Worm (Caenorhabditis elegans): ENCODE data around the gene ncx-10.

DNA sequence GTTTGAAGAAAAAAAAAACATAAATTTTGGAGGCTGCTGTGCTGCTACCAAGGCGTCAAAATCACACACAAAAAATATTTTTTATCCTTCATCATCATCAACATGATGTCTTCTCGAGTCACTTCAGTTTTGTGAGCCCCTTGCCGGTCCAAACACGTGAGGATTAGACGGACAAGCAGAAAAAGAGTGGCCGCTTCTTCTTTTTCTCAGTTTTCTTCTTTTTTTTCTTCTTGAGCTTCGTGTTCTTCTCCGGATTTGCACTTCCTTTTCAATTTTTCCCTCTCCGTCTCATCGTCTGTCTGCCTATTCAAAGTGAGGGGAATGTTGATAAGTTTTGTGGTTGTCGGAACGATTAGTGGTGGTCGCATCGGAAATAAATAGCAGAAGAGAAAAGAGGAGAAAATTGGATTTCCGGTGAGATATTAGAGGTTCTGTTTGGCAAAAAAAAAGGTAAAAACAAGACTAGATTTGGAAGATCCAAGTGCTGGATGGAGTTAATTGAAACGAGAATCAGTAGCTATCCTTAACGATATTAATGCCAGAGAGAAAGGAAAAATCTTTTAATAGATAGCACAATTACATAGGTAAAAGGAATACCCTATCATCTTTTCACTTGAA is 47.6 kb upstream of the ncx-10 start:
- TF ChIP-seq tab-1 (GFP tag; IDR thresholded peaks at IDR 0.05): no peak
- TF ChIP-seq cog-1 (tag; optimal IDR thresholded peaks at IDR 0.05): no peak
- no peak for TF ChIP-seq klf-2 (GFP tag; conservative IDR thresholded peaks at IDR 0.05)
- TF ChIP-seq ztf-29 (GFP tag; IDR thresholded peaks at IDR 0.05): no peak
